Worm (Caenorhabditis elegans): ENCODE results near the gene swan-1.

swan-1 gene

DNA sequence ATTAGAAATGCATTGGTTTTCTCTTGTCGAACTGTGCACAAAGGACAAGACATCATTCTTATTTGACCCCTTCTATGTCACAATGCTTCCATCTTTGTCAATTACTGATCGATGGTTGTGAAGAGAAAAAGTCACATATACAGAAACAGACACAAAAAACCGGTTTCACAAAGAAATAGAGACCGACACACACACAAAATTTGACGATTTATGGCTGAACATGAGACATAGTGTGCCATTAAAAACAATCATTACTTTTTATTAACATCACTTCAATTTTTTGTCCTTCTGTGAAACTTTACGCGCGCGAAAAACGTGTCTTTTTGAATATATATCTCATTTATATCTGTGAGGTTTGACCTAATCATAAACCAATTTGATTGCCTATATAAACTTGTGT, 16.5 kb downstream of the swan-1 start (continued):
- TF ChIP-seq mdl-1 (tag; optimal IDR thresholded peaks at IDR 0.05), result no peak
- TF ChIP-seq egl-13 (tag; optimal IDR thresholded peaks at IDR 0.05), result no peak
- TF ChIP-seq unc-86 (tag; optimal IDR thresholded peaks at IDR 0.05), result peak; percentile 4
- no peak for TF ChIP-seq fos-1 (tag; optimal IDR thresholded peaks at IDR 0.05)
- no peak for TF ChIP-seq nhr-84 (tag; optimal IDR thresholded peaks at IDR 0.05)
- peak; percentile 60 for TF ChIP-seq nhr-71 (tag; optimal IDR thresholded peaks at IDR 0.05)
- no peak for TF ChIP-seq ces-1 (GFP tag; optimal IDR thresholded peaks at IDR 0.05)
- TF ChIP-seq hlh-17 (GFP tag; optimal IDR thresholded peaks at IDR 0.05; ENCODE audit: borderline replicate concordance), result no peak
- TF ChIP-seq mep-1 (tag; optimal IDR thresholded peaks at IDR 0.05), result peak; percentile 37
- TF ChIP-seq egl-27 (tag; optimal IDR thresholded peaks at IDR 0.05), result no peak
- peak in 1 of 2 experiments; percentile 57 for TF ChIP-seq lin-35 (GFP tag; optimal IDR thresholded peaks at IDR 0.05)
- peak; percentile 82 for TF ChIP-seq lin-14 (GFP tag; optimal IDR thresholded peaks at IDR 0.05)
- no peak for TF ChIP-seq lin-39 (tag; optimal IDR thresholded peaks at IDR 0.05)
- no peak for TF ChIP-seq xbp-1 (tag; optimal IDR thresholded peaks at IDR 0.05)
- TF ChIP-seq nhr-90 (tag; optimal IDR thresholded peaks at IDR 0.05; ENCODE audit: poor library complexity), result peak; percentile 48
- TF ChIP-seq unc-130 (tag; optimal IDR thresholded peaks at IDR 0.05), result peak; percentile 31
- peak; percentile 63 for TF ChIP-seq nhr-20 (tag; optimal IDR thresholded peaks at IDR 0.05)
- no peak for TF ChIP-seq efl-3 (GFP tag; optimal IDR thresholded peaks at IDR 0.05)

DNA sequence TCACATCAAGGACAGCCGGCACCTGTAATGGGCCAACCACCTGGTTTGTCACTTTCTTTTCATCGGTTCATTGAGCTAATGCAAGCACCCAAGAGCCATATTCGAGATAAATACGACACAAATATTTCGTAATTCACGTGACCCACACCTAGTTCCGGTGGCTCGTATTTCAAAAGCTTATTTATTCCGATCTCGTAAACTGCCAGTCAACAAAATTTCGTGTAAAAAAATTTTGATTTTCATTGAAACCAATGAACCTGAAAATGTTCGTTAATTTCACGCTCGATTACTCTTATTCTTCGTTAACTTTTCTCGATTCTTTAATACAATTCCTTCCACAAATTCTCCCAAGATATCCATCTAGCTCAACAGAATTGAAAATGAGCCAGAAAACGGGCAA, 16.9 kb downstream of the swan-1 start:
- peak; percentile 6 for TF ChIP-seq fkh-8 (tag; optimal IDR thresholded peaks at IDR 0.05)
- TF ChIP-seq jun-1 (tag; optimal IDR thresholded peaks at IDR 0.05), result no peak

DNA sequence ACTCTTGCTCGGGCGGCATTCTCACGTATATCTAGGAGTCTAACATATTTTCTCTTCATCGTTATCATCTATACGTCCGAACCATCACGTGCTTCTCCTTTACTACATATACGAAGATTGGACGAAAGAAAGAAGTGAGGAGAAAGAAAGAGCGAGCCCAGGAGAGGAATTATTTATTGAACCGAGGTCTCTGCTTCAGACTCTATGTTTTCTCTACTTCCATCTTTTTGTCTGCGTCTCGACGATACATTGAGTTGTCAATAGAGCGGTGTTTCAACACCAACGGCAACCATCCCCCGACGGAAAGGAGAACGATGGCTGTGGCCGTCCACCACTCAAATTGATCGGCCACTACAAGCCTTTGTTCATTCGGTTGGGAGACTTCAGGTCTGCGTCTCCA, 17.7 kb downstream of the swan-1 start:
- peak; percentile 21 for TF ChIP-seq fkh-10 (GFP tag; optimal IDR thresholded peaks at IDR 0.05)
- TF ChIP-seq fkh-8 (tag; optimal IDR thresholded peaks at IDR 0.05), result peak; percentile 85
- TF ChIP-seq xbp-1 (tag; optimal IDR thresholded peaks at IDR 0.05), result peak; percentile 70
- no peak for TF ChIP-seq tlp-1 (tag; optimal IDR thresholded peaks at IDR 0.05)
- TF ChIP-seq C16A3.4 (tag; optimal IDR thresholded peaks at IDR 0.05), result peak; percentile 89
- peak; percentile 76 for TF ChIP-seq ztf-4 (tag; optimal IDR thresholded peaks at IDR 0.05)
- TF ChIP-seq sox-4 (tag; optimal IDR thresholded peaks at IDR 0.05), result peak; percentile 60
- TF ChIP-seq C04F5.9 (tag; optimal IDR thresholded peaks at IDR 0.05), result no peak
- TF ChIP-seq snu-23 (GFP tag; optimal IDR thresholded peaks at IDR 0.05), result peak; percentile 93
- TF ChIP-seq nhr-12 (tag; optimal IDR thresholded peaks at IDR 0.05), result no peak
- peak; percentile 64 for TF ChIP-seq nhr-90 (tag; optimal IDR thresholded peaks at IDR 0.05; ENCODE audit: poor library complexity)
- peak; percentile 5 for TF ChIP-seq nhr-11 (tag; optimal IDR thresholded peaks at IDR 0.05)
- peak; percentile 30 to 76 (median 65) for TF ChIP-seq dpl-1 (GFP tag; optimal IDR thresholded peaks at IDR 0.05)
- TF ChIP-seq dsc-1 (tag; optimal IDR thresholded peaks at IDR 0.05), result peak; percentile 77
- TF ChIP-seq pax-3 (tag; optimal IDR thresholded peaks at IDR 0.05), result peak; percentile 87
- peak; percentile 34 for TF ChIP-seq aly-2 (tag; optimal IDR thresholded peaks at IDR 0.05)
- no peak for TF ChIP-seq pag-3 (tag; optimal IDR thresholded peaks at IDR 0.05; ENCODE audit: borderline replicate concordance, insufficient read depth)
- TF ChIP-seq ztf-11 (tag; optimal IDR thresholded peaks at IDR 0.05), result no peak
- TF ChIP-seq jun-1 (tag; optimal IDR thresholded peaks at IDR 0.05), result peak; percentile 65
- TF ChIP-seq lin-35 (GFP tag; optimal IDR thresholded peaks at IDR 0.05), result peak; percentile 79 to 80
- peak; percentile 28 for TF ChIP-seq hpl-2 (GFP tag; optimal IDR thresholded peaks at IDR 0.05)
- TF ChIP-seq unc-98 (GFP tag; IDR thresholded peaks at IDR 0.05), result no peak
- peak; percentile 49 for TF ChIP-seq lin-39 (tag; optimal IDR thresholded peaks at IDR 0.05)
- TF ChIP-seq lsy-2 (tag; optimal IDR thresholded peaks at IDR 0.05), result peak; percentile 77 to 94
- TF ChIP-seq alr-1 (tag; optimal IDR thresholded peaks at IDR 0.05; ENCODE audit: borderline replicate concordance), result no peak
- TF ChIP-seq hlh-17 (GFP tag; optimal IDR thresholded peaks at IDR 0.05; ENCODE audit: borderline replicate concordance), result no peak
- TF ChIP-seq elt-3 (tag; optimal IDR thresholded peaks at IDR 0.05), result peak in 2 of 6 experiments; percentile 53 to 54
- TF ChIP-seq unc-130 (tag; optimal IDR thresholded peaks at IDR 0.05), result peak; percentile 89
- no peak for TF ChIP-seq hlh-4 (tag; optimal IDR thresholded peaks at IDR 0.05)
- peak; percentile 60 for TF ChIP-seq nhr-237 (tag; optimal IDR thresholded peaks at IDR 0.05)
- TF ChIP-seq pqm-1 (tag; optimal IDR thresholded peaks at IDR 0.05), result peak; percentile 29
- peak; percentile 63 for TF ChIP-seq skn-1 (tag; optimal IDR thresholded peaks at IDR 0.05)
- no peak for TF ChIP-seq efl-3 (GFP tag; optimal IDR thresholded peaks at IDR 0.05)
- TF ChIP-seq lin-15B (tag; optimal IDR thresholded peaks at IDR 0.05), result peak; percentile 88
- TF ChIP-seq nhr-20 (tag; optimal IDR thresholded peaks at IDR 0.05), result peak; percentile 90
- peak; percentile 83 for TF ChIP-seq nhr-47 (tag; optimal IDR thresholded peaks at IDR 0.05)
- TF ChIP-seq mdl-1 (tag; optimal IDR thresholded peaks at IDR 0.05), result peak in 1 of 2 experiments; percentile 77
- TF ChIP-seq aha-1 (tag; optimal IDR thresholded peaks at IDR 0.05), result no peak
